ENCODE assay signal across 1 fruit fly cellular context in genomic region chr3L:18226682-18227410, dm6.
TF ChIP-seq lines count a peak whose summit lies in the region.

No protein-coding gene starts in this region.

TF ChIP-seq in whole organism, embryonic, 481 proteins besides CTCF, POLR2A, EP300 and RAD21 (continued from another document):
- TF ChIP-seq CG4360 (GFP tag; IDR thresholded peaks at IDR 0.05; lab: Robert Waterston, UW), result 0 out of 2 replicates have a peak, but pooled peaks have one; percentile 7
- no peak for TF ChIP-seq so (GFP tag; IDR thresholded peaks at IDR 0.05; lab: Robert Waterston, UW)
- TF ChIP-seq onecut (GFP tag; IDR thresholded peaks at IDR 0.05; lab: Robert Waterston, UW), result 0 out of 2 replicates have a peak, but pooled peaks have one; percentile 20
- peak; percentile 36 for TF ChIP-seq gem (tag; optimal IDR thresholded peaks at IDR 0.05; lab: Kevin White, UChicago)
- TF ChIP-seq CG32772 (GFP tag; IDR thresholded peaks at IDR 0.05; lab: Robert Waterston, UW), result peak; percentile 50; the same call in 1 of the 2 replicates
- TF ChIP-seq CG14667 (GFP tag; IDR thresholded peaks at IDR 0.05; lab: Robert Waterston, UW), result no peak
- peak; percentile 91 for TF ChIP-seq D19A (tag; optimal IDR thresholded peaks at IDR 0.05; lab: Kevin White, UChicago)
- peak; percentile 6 for TF ChIP-seq cg (GFP tag; optimal IDR thresholded peaks at IDR 0.05; lab: Kevin White, UChicago)
